Worm (Caenorhabditis elegans) whole organism, midembryonic: ENCODE results near the gene nspe-3.

Experiments
- cog-1 ChIP-seq: sonication (generic microtip); optimal IDR thresholded peaks from 2 replicates; lab custom pipeline; 2016; ENCODE audit warnings: missing genetic modification characterization, missing compliant biosample characterization
- flt-1 ChIP-seq: fragments of 200-800 bp; sonication (Bioruptor generic); IDR thresholded peaks from 2 replicates; pipeline ENCODE4 v1.3.6; 2022; ENCODE audit warnings: missing genetic modification characterization, missing compliant biosample characterization
- med-1 ChIP-seq: sonication (generic microtip); optimal IDR thresholded peaks from 2 replicates; lab custom pipeline; 2017; ENCODE audit warnings: missing genetic modification characterization, mild to moderate bottlenecking, missing compliant biosample characterization, antibody characterized with exemption, missing genetic modification reagents; ENCODE audit not compliant: insufficient read depth
- ref-1 ChIP-seq: fragments of 200-800 bp; sonication (Bioruptor generic); conservative IDR thresholded peaks from 2 replicates; pipeline ENCODE4 v1.3.6; 2022; ENCODE audit warnings: missing genetic modification reagents, missing genetic modification characterization, missing compliant biosample characterization
- ztf-29 ChIP-seq: fragments of 200-800 bp; sonication (Bioruptor generic); IDR thresholded peaks from 2 replicates; pipeline ENCODE4 v1.3.6; 2022; ENCODE audit warnings: missing genetic modification reagents, missing genetic modification characterization, missing compliant biosample characterization

- TF ChIP-seq ref-1 (no peak), cog-1 (no peak), flt-1 (GFP tag; lab: Robert Waterston, UW) (no peak), med-1 (GFP tag; lab: Kevin White, UChicago) (no peak), ztf-29 (GFP tag; lab: Robert Waterston, UW) (no peak)
Observed at ce11 chrII:12628566-12628965, 10.9 kb downstream of the nspe-3 start, which contains the start of gene nspe-5.
